Fruit fly (Drosophila melanogaster): Measurements from ENCODE around the gene alphaCOP.

DNA sequence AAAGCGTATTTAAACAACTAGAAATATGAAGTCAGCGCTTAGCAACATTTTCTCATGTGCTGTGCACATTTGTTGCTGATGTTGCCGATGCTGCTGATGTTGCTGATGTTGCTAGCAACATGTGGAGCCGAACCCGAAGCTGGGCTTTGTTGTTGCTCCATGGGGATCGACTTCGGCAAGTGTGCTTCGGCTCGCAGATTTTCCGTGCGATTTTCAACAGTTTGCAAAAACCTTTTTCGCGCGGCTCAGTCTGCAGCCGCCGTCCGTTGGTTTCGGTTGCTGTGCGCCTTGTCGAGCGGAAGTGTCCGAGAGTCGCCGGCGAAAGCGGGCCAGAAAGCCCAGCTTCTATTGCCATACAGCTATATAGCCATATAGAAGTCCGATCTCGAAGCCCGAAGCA lies 43.6 kb upstream of the alphaCOP start:
- TF ChIP-seq CG8478 (optimal IDR thresholded peaks at IDR 0.05) (no peak), CTCF (optimal IDR thresholded peaks at IDR 0.05) (no peak)

All from S2 (cell line).